Fruit fly (Drosophila melanogaster) S2 (cell line): Measurements from ENCODE around the gene CG3552.

ENCODE experiments used
- CG8478 ChIP-seq: fragments of >200 bp; optimal IDR thresholded peaks from 2 replicates; lab custom pipeline; 2018
- CTCF ChIP-seq, 2 experiments: fragments of >200 bp; optimal IDR thresholded peaks; 2 replicates each; lab custom pipeline; 2018

DNA sequence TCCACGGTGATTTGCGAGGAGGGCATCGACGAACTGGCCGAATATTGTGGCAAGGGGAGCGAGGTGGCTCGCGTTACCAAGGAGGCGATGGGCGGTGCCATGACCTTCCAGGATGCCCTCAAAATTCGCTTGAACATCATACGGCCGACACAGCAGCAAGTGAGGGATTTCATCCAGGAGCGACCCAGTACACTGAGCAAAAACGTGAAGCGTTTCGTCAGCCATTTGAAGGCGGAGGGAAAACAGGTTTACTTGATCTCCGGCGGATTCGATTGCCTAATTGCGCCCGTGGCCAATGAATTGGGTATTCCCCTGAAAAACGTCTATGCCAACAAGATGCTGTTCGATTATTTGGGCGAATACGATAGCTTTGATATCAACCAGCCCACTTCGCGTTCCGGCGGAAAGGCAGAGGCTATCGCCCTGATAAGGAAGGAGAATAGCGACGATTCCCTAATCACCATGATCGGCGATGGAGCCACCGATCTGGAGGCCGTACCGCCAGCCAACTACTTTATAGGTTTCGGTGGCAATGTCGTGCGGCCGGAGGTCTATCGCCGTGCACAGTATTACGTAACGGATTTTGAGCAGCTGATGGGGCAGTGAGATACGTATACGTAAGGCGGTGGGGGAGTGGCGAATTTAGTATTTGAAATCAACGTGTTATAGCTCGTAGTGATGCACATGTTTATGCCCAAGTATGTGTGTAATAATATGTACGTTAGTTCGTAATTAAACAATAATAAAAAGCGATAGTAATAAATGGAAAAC lies 32.2 kb upstream of the CG3552 start:
- TF ChIP-seq CTCF (optimal IDR thresholded peaks at IDR 0.05; lab: Kevin White, UChicago) (no peak), CG8478 (lab: Kevin White, UChicago) (no peak)
